Worm (Caenorhabditis elegans) whole organism, L1 larva: ENCODE results near the gene C03H5.7.

Source experiments
- C34B4.2 ChIP-seq: sonication (generic microtip); optimal IDR thresholded peaks from 2 replicates; lab custom pipeline; 2017; ENCODE audit warnings: mild to moderate bottlenecking, missing genetic modification characterization, missing compliant biosample characterization
- aly-2 ChIP-seq: fragments of 150-350 bp; optimal IDR thresholded peaks from 2 replicates; lab custom pipeline; 2014; ENCODE audit warnings: missing biosample characterization, missing genetic modification characterization
- ama-1 ChIP-seq: fragments of 150-350 bp; optimal IDR thresholded peaks from 2 replicates; lab custom pipeline; 2014
- ets-5 ChIP-seq: fragments of 200-800 bp; sonication (Bioruptor generic); IDR thresholded peaks from 2 replicates; pipeline ENCODE4 v1.3.6; 2022; ENCODE audit warnings: missing genetic modification characterization, missing compliant biosample characterization
- fkh-10 ChIP-seq: sonication (generic microtip); optimal IDR thresholded peaks from 2 replicates; lab custom pipeline; 2017; ENCODE audit warnings: missing biosample characterization, missing genetic modification reagents, missing genetic modification characterization
- lin-13 ChIP-seq: fragments of 150-350 bp; optimal IDR thresholded peaks from 2 replicates; lab custom pipeline; 2014; ENCODE audit warnings: missing biosample characterization, missing genetic modification reagents, missing genetic modification characterization
- mdl-1 ChIP-seq, 2 experiments: fragments of 150-350 bp; optimal IDR thresholded peaks; 2 replicates each; lab custom pipeline; 2014 to 2017; ENCODE audit warnings: missing biosample characterization in 2 of 2, missing genetic modification characterization in 2 of 2, inconsistent platforms in 1 of 2
- mep-1 ChIP-seq: fragments of 150-350 bp; optimal IDR thresholded peaks from 2 replicates; lab custom pipeline; 2014; ENCODE audit warnings: missing biosample characterization, missing genetic modification characterization
- nhr-237 ChIP-seq: fragments of 150-350 bp; optimal IDR thresholded peaks from 2 replicates; lab custom pipeline; 2014; ENCODE audit warnings: missing biosample characterization, missing genetic modification characterization
- nhr-28 ChIP-seq: fragments of 150-350 bp; optimal IDR thresholded peaks from 2 replicates; lab custom pipeline; 2014; ENCODE audit warnings: missing biosample characterization, missing genetic modification characterization
- pax-3 ChIP-seq: fragments of 200-800 bp; sonication (Bioruptor generic); optimal IDR thresholded peaks from 2 replicates; lab custom pipeline; 2018; ENCODE audit warnings: mild to moderate bottlenecking, missing genetic modification characterization, moderate library complexity, missing compliant biosample characterization
- skn-1 ChIP-seq: fragments of 150-350 bp; optimal IDR thresholded peaks from 2 replicates; lab custom pipeline; 2014; ENCODE audit warnings: missing biosample characterization, missing genetic modification characterization

DNA sequence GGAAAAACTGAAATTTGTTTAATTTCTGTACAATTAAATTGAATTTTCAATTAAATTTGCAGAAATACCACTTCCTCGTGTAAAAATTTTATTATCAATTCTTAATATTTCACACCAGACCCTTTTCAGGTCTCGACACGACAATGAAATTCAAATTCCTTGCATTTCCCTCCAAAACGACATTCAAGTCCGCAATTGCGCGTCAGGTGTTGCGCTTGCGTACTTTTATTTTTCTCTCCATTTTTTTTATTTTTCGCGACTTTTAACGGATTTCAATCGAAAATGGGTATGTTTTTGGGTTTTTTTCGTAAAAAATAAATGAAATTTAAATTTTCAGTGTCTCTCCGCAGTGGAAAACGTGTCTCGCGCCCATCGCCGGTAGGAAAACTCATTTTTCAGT lies 5.9 kb downstream of the C03H5.7 start, which contains the start of gene C03H5.3:
- TF ChIP-seq mdl-1 (tag; optimal IDR thresholded peaks at IDR 0.05; lab: Kevin White, UChicago) (peak in 1 of 2 experiments; percentile 8), C34B4.2 (tag; lab: Kevin White, UChicago) (no peak), nhr-237 (tag; lab: Kevin White, UChicago) (no peak), skn-1 (peak; percentile 58), mep-1 (tag; lab: Kevin White, UChicago) (no peak), aly-2 (tag; lab: Kevin White, UChicago) (no peak), pax-3 (tag; lab: Kevin White, UChicago) (no peak), nhr-28 (tag; lab: Kevin White, UChicago) (no peak), ets-5 (GFP tag; lab: Robert Waterston, UW) (no peak), lin-13 (peak; percentile 24), fkh-10 (no peak), ama-1 (no peak)
